Worm (Caenorhabditis elegans) whole organism, L2 larva: ENCODE data around the gene B0554.2.

Source experiments
- gmeb-1 ChIP-seq: fragments of 150-350 bp; optimal IDR thresholded peaks from 2 replicates; lab custom pipeline; 2014; ENCODE audit warnings: missing biosample characterization, missing genetic modification characterization
- nhr-10 ChIP-seq: sonication (generic microtip); optimal IDR thresholded peaks from 2 replicates; lab custom pipeline; 2017; ENCODE audit warnings: missing biosample characterization, missing genetic modification characterization

ce11 chrV:474516-474915, 40.5 kb downstream of the B0554.2 start, which contains the start of gene nhr-99:
- TF ChIP-seq gmeb-1 (tag; lab: Kevin White, UChicago), result no peak
- TF ChIP-seq nhr-10 (tag; lab: Kevin White, UChicago), result no peak
